Worm (Caenorhabditis elegans): ENCODE measurements around the gene srd-7.

The srd-7 gene

DNA sequence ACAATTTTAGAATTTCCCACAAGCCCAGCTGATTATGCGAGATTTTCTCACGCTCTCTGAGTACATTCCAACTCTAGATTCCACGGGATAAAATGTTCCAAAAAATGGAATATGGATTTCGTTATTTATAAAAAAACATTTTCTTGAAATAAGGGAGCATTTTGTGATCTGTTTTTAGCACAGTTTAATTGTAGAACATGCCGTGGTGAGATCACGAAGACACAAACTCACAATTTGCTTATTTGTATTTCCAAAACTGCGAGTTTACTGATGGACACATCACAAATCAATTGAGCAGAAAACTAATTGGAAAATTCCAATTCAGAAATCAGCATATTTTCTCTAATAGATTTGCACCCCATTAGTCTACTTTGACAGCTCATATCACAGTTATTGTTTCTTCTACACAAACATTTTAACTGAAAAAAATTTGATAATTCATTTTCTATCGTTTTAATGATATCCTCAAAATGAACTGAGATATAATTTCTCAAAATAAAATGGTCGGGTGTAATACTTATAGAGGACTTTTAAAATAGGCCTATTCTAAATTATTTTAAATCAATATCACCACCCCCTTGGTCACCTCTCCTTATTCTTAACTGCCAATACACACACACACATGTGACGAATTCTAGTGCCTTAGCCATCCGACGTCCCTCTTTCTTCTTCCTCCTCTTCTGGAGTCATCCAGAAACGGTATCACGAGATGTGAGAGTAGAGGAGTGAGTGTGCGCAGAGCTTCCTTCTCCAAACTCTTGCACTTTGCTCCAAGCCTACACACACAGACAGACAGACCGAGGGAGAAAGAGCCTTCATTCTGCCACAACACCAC lies 34.4 kb upstream of the srd-7 start:
- no peak for TF ChIP-seq nhr-11 (tag; optimal IDR thresholded peaks at IDR 0.05)
- TF ChIP-seq nhr-10 (tag; optimal IDR thresholded peaks at IDR 0.05) = no peak
- no peak for TF ChIP-seq nhr-23 (tag; optimal IDR thresholded peaks at IDR 0.05)
- no peak for TF ChIP-seq mab-5 (tag; optimal IDR thresholded peaks at IDR 0.05)
- TF ChIP-seq lsy-2 (tag; optimal IDR thresholded peaks at IDR 0.05) = no peak

DNA sequence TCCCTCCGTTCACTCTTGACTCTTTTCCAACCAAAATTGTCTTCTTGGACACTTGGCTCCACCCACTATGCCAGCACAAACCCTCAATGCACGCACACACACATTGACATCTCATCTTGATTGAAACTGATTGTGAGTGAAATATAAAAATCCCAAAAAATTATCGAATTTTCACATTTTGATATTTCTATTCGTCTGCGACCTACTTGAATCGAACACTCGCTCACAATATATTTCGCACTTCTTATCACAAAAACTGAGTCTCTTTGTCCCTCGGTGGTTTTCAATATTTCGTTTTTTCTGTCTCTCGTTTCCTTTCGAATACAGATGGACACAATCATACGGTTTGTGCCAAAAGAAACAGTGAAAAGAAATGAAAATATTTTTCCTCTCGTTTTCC lies 33.5 kb upstream of the srd-7 start:
- TF ChIP-seq zag-1 (tag; optimal IDR thresholded peaks at IDR 0.05) (no peak), nhr-129 (tag; optimal IDR thresholded peaks at IDR 0.05) (no peak), fos-1 (tag; optimal IDR thresholded peaks at IDR 0.05) (peak; percentile 22)

DNA sequence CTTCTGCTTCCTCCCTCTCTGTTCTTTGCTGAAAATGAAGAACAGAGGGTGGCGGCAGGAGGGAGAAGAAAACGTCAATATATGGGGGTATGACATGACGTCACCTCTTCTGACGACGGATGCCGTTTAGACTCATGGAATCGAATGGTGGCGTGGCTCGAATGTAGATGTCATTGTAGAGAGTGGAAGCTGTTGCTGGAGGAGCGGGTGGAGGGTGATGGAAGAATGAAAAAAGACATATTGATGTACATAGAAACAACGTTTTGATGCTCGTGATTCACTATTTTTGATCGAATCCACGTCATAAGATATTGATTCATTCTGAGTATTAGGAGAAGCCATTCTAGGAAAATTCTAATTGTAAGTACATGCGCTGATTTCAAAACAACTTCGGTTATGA lies 32.4 kb upstream of the srd-7 start:
- TF ChIP-seq ama-1 (optimal IDR thresholded peaks at IDR 0.05) = no peak
- no peak for TF ChIP-seq Y55F3AM.14 (GFP tag; optimal IDR thresholded peaks at IDR 0.05)
- no peak for TF ChIP-seq fos-1 (tag; optimal IDR thresholded peaks at IDR 0.05)
- TF ChIP-seq nhr-10 (tag; optimal IDR thresholded peaks at IDR 0.05) = no peak
- peak; percentile 16 for TF ChIP-seq lin-11 (tag; optimal IDR thresholded peaks at IDR 0.05)
- TF ChIP-seq snpc-4 (tag; optimal IDR thresholded peaks at IDR 0.05) = no peak
- no peak for TF ChIP-seq ceh-82 (tag; optimal IDR thresholded peaks at IDR 0.05)
- TF ChIP-seq C34F6.9 (tag; optimal IDR thresholded peaks at IDR 0.05) = peak; percentile 47
- peak; percentile 47 for TF ChIP-seq unc-55 (GFP tag; optimal IDR thresholded peaks at IDR 0.05)
- TF ChIP-seq zag-1 (tag; optimal IDR thresholded peaks at IDR 0.05) = peak; percentile 24
- TF ChIP-seq lin-39 (tag; optimal IDR thresholded peaks at IDR 0.05) = no peak
- peak; percentile 42 for TF ChIP-seq nhr-129 (tag; optimal IDR thresholded peaks at IDR 0.05)
- TF ChIP-seq elt-1 (tag; optimal IDR thresholded peaks at IDR 0.05) = no peak
- no peak for TF ChIP-seq ztf-4 (tag; optimal IDR thresholded peaks at IDR 0.05)
- no peak for TF ChIP-seq egl-27 (tag; optimal IDR thresholded peaks at IDR 0.05)
- peak; percentile 14 for TF ChIP-seq crh-2 (tag; optimal IDR thresholded peaks at IDR 0.05)

DNA sequence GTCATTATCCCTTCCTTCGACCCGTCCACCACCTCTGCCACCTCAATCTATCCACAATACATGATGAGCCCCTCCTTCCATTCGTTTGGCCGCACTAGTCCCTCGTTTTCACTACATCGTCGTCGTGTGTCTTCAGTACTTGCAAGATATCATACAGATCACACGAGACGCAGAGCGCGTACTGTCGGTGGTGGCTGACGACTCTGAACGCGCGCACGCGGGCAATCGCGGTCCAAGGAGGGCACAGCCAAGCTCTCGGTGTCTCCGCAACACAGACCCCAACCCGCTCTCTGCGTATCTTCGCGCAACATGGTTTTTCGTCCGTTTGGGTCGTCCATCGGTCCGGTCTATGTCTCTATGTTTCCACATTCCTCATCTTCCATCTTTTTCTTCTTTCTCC lies 30.4 kb upstream of the srd-7 start:
- TF ChIP-seq C34F6.9 (tag; optimal IDR thresholded peaks at IDR 0.05) (peak; percentile 14), nhr-11 (tag; optimal IDR thresholded peaks at IDR 0.05) (no peak), peb-1 (tag; optimal IDR thresholded peaks at IDR 0.05) (peak; percentile 91), nhr-10 (tag; optimal IDR thresholded peaks at IDR 0.05) (no peak), fos-1 (tag; optimal IDR thresholded peaks at IDR 0.05) (peak; percentile 11), Y55F3AM.14 (GFP tag; optimal IDR thresholded peaks at IDR 0.05) (no peak), elt-1 (tag; optimal IDR thresholded peaks at IDR 0.05) (no peak), blmp-1 (tag; optimal IDR thresholded peaks at IDR 0.05; ENCODE audit: insufficient read depth) (peak; percentile 66), nhr-21 (tag; optimal IDR thresholded peaks at IDR 0.05) (peak; percentile 3), nhr-129 (tag; optimal IDR thresholded peaks at IDR 0.05) (peak; percentile 32), mdl-1 (tag; optimal IDR thresholded peaks at IDR 0.05) (peak in 1 of 2 experiments; percentile 12), unc-39 (tag; optimal IDR thresholded peaks at IDR 0.05) (no peak), ZK546.5 (tag; optimal IDR thresholded peaks at IDR 0.05) (no peak), unc-55 (GFP tag; optimal IDR thresholded peaks at IDR 0.05) (peak; percentile 10)

DNA sequence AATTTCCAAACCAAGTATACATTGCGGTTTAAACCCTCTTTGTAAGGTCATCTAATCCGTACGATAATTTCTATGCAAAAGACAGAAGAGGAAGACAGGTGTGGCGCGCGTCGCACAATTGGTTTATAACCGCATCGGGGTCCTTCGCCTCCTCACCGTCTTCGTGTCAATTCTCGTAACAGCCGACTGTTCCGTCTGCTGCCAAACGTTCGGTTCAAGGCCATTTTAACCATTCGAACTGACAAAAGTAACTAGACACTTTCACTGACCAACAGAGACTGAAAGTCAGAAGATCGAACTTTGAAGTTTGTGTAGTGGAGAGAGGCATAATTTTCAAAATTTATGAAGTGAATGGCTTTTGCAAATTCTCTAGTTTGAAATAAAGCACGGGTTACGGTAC lies 29.3 kb upstream of the srd-7 start:
- no peak for TF ChIP-seq mbf-1 (tag; optimal IDR thresholded peaks at IDR 0.05)
- no peak for TF ChIP-seq elt-3 (tag; optimal IDR thresholded peaks at IDR 0.05)
- no peak for TF ChIP-seq skn-1 (tag; optimal IDR thresholded peaks at IDR 0.05)
- peak; percentile 57 for TF ChIP-seq nhr-25 (tag; optimal IDR thresholded peaks at IDR 0.05)
- peak; percentile 84 for TF ChIP-seq blmp-1 (tag; optimal IDR thresholded peaks at IDR 0.05; ENCODE audit: insufficient read depth)

DNA sequence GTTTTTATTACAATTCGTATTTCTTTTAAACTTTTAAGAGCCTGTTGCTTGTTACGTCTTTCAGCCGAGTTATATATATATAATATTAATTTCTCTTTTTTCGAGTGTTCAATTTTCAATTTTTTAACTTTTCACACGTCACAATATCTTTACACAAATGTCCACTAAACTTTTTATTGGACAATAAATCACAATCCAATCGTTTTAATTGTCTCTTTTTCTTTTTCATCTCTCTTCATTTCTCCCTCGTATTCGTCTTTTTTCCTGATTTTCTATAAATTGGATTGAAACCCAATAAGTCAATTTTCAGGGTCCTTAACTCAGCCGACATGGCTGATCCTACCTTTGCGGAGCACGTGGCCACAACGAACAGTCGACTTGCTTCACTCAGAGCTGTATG lies 25.5 kb upstream of the srd-7 start, which contains the start of gene miz-1:
Gene miz-1 (plus strand): TSS at position 301 of the 400 bp plus-strand sequence.
- TF ChIP-seq ama-1 (optimal IDR thresholded peaks at IDR 0.05) = no peak
- no peak for TF ChIP-seq blmp-1 (tag; optimal IDR thresholded peaks at IDR 0.05; ENCODE audit: insufficient read depth)
- no peak for TF ChIP-seq mdl-1 (tag; optimal IDR thresholded peaks at IDR 0.05)
- TF ChIP-seq R02D3.7 (tag; optimal IDR thresholded peaks at IDR 0.05) = no peak
- no peak for TF ChIP-seq lsy-2 (tag; optimal IDR thresholded peaks at IDR 0.05)
- no peak for TF ChIP-seq gmeb-1 (tag; optimal IDR thresholded peaks at IDR 0.05)
- no peak for TF ChIP-seq ztf-11 (tag; optimal IDR thresholded peaks at IDR 0.05)

All from whole organism, L2 larva.